Fruit fly (Drosophila melanogaster) whole organism, embryonic: ENCODE data around the gene nAChRalpha5.

ENCODE experiments used
- Atf3 ChIP-seq: fragments of 200-800 bp; sonication (Bioruptor generic); optimal IDR thresholded peaks from 3 replicates; lab custom pipeline; 2016; ENCODE audit warnings: missing biosample characterization, missing genetic modification characterization
- C15 ChIP-seq: fragments of 200-800 bp; sonication (Bioruptor generic); IDR thresholded peaks from 3 replicates; pipeline ENCODE4 v1.3.6; 2022; ENCODE audit warnings: missing biosample characterization, missing genetic modification characterization
- CG10147 ChIP-seq: fragments of 200-800 bp; sonication (Bioruptor generic); optimal IDR thresholded peaks from 2 replicates; lab custom pipeline; 2019; ENCODE audit warnings: missing biosample characterization, mild to moderate bottlenecking, missing genetic modification characterization, moderate library complexity
- CG12659 ChIP-seq: fragments of 200-800 bp; sonication (Bioruptor generic); optimal IDR thresholded peaks from 3 replicates; lab custom pipeline; 2017; ENCODE audit warnings: mild to moderate bottlenecking, missing biosample characterization, missing genetic modification reagents, missing genetic modification characterization
- CG14860 ChIP-seq: fragments of 200-800 bp; sonication (Bioruptor generic); IDR thresholded peaks from 3 replicates; pipeline ENCODE4 v1.3.6; 2022; ENCODE audit warnings: missing biosample characterization, missing genetic modification characterization; ENCODE audit not compliant: partially characterized antibody
- CG1602 ChIP-seq: fragments of 200-800 bp; sonication (Bioruptor generic); optimal IDR thresholded peaks from 3 replicates; lab custom pipeline; 2016; ENCODE audit warnings: missing biosample characterization, missing genetic modification characterization
- CG17385 ChIP-seq: fragments of 200-800 bp; sonication (Bioruptor generic); optimal IDR thresholded peaks from 3 replicates; lab custom pipeline; 2018; ENCODE audit warnings: missing biosample characterization, mild to moderate bottlenecking, missing genetic modification characterization
- CG2875 ChIP-seq: fragments of 200-800 bp; sonication (Bioruptor generic); optimal IDR thresholded peaks from 2 replicates; lab custom pipeline; 2017; ENCODE audit warnings: missing biosample characterization, mild to moderate bottlenecking, missing genetic modification characterization, missing genetic modification reagents
- CG31441 ChIP-seq: fragments of 200-800 bp; sonication (Bioruptor generic); IDR thresholded peaks from 2 replicates; pipeline ENCODE4 v1.3.6; 2022; ENCODE audit warnings: missing biosample characterization, missing genetic modification characterization
- CG3726 ChIP-seq: fragments of 200-800 bp; sonication (Bioruptor generic); IDR thresholded peaks from 3 replicates; pipeline ENCODE4, ENCODE4 v1.3.6; 2022; ENCODE audit warnings: missing biosample characterization, missing genetic modification characterization
- CG3847 ChIP-seq: fragments of 200-800 bp; sonication (Bioruptor generic); IDR thresholded peaks from 2 replicates; pipeline ENCODE4 v1.3.6; 2022; ENCODE audit warnings: missing biosample characterization, missing genetic modification characterization
- CG4820 ChIP-seq: fragments of 200-800 bp; sonication (Bioruptor generic); optimal IDR thresholded peaks from 3 replicates; lab custom pipeline; 2016; ENCODE audit warnings: missing biosample characterization, missing genetic modification characterization
- CG6791 ChIP-seq: fragments of 200-800 bp; sonication (Bioruptor generic); IDR thresholded peaks from 3 replicates; pipeline ENCODE4 v1.3.6; 2022; ENCODE audit warnings: missing biosample characterization, missing genetic modification characterization; ENCODE audit not compliant: partially characterized antibody
- CG6813 ChIP-seq: fragments of 200-800 bp; sonication (Bioruptor generic); optimal IDR thresholded peaks from 2 replicates; lab custom pipeline; 2017; ENCODE audit warnings: missing biosample characterization, missing genetic modification characterization, mild to moderate bottlenecking, moderate library complexity, missing genetic modification reagents
- CG7271 ChIP-seq: fragments of 200-800 bp; sonication (Bioruptor generic); optimal IDR thresholded peaks from 2 replicates; lab custom pipeline; 2018; ENCODE audit warnings: missing biosample characterization, mild to moderate bottlenecking, missing genetic modification characterization, moderate library complexity
- CG7372 ChIP-seq: fragments of 200-800 bp; sonication (Bioruptor generic); IDR thresholded peaks from 2 replicates; pipeline ENCODE4 v1.3.6; 2022; ENCODE audit warnings: missing biosample characterization, missing genetic modification characterization
- CG7839 ChIP-seq: fragments of 200-800 bp; sonication (Bioruptor generic); optimal IDR thresholded peaks from 3 replicates; lab custom pipeline; 2018; ENCODE audit warnings: missing biosample characterization, mild to moderate bottlenecking, missing genetic modification characterization, moderate library complexity
- CG7987 ChIP-seq: fragments of 200-800 bp; sonication (Bioruptor generic); optimal IDR thresholded peaks from 2 replicates; lab custom pipeline; 2018; ENCODE audit warnings: missing biosample characterization, mild to moderate bottlenecking, missing genetic modification characterization, moderate library complexity
- CG8359 ChIP-seq: fragments of 200-800 bp; sonication (Bioruptor generic); optimal IDR thresholded peaks from 2 replicates; lab custom pipeline; 2017; ENCODE audit warnings: missing biosample characterization, mild to moderate bottlenecking, missing genetic modification characterization, borderline replicate concordance
- CG9437 ChIP-seq: fragments of 200-800 bp; sonication (Bioruptor generic); optimal IDR thresholded peaks from 2 replicates; lab custom pipeline; 2018; ENCODE audit warnings: missing biosample characterization, mild to moderate bottlenecking, missing genetic modification characterization
- CG9932 ChIP-seq: fragments of 200-800 bp; sonication (Bioruptor generic); IDR thresholded peaks from 2 replicates; pipeline ENCODE4 v1.3.6; 2022; ENCODE audit warnings: missing biosample characterization, missing genetic modification characterization
- E2f2 ChIP-seq: fragments of 200-800 bp; sonication (Bioruptor generic); IDR thresholded peaks from 2 replicates; pipeline ENCODE4 v1.3.6; 2022; ENCODE audit warnings: missing biosample characterization, missing genetic modification characterization
- HHEX ChIP-seq: fragments of 200-800 bp; sonication (Bioruptor generic); optimal IDR thresholded peaks from 3 replicates; lab custom pipeline; 2017; ENCODE audit warnings: missing biosample characterization, mild to moderate bottlenecking, missing genetic modification characterization, missing genetic modification reagents
- Hr39 ChIP-seq: fragments of >200 bp; optimal IDR thresholded peaks from 2 replicates; lab custom pipeline; 2017
- Hr51 ChIP-seq, 2 experiments: fragments of 200-800 bp; sonication (Bioruptor generic); optimal IDR thresholded peaks; 2 replicates in 1 of 2; 3 replicates in 1 of 2; lab custom pipeline; 2016 to 2018; ENCODE audit warnings: missing biosample characterization in 2 of 2, missing genetic modification characterization in 2 of 2, mild to moderate bottlenecking in 1 of 2, moderate library complexity in 1 of 2
- Kr ChIP-seq: fragments of 200-800 bp; sonication (Bioruptor generic); optimal IDR thresholded peaks from 2 replicates; lab custom pipeline; 2017; ENCODE audit warnings: missing biosample characterization, mild to moderate bottlenecking, missing genetic modification characterization
- MTF-1 ChIP-seq: fragments of 200-800 bp; sonication (Bioruptor generic); optimal IDR thresholded peaks from 2 replicates; lab custom pipeline; 2018; ENCODE audit warnings: missing biosample characterization, mild to moderate bottlenecking, missing genetic modification characterization, borderline replicate concordance
- Med ChIP-seq: fragments of 200-800 bp; sonication (Bioruptor generic); peaks from one replicate; lab custom pipeline; 2016; ENCODE audit warnings: missing biosample characterization, missing genetic modification characterization, mild to moderate bottlenecking, inconsistent platforms, moderate library complexity
- Meics ChIP-seq: fragments of 200-800 bp; sonication (Bioruptor generic); optimal IDR thresholded peaks from 2 replicates; lab custom pipeline; 2017; ENCODE audit warnings: missing biosample characterization, mild to moderate bottlenecking, missing genetic modification characterization
- Nf-YA ChIP-seq: fragments of 200-800 bp; sonication (Bioruptor generic); IDR thresholded peaks from 2 replicates; pipeline ENCODE4 v1.3.6; 2022; ENCODE audit warnings: missing biosample characterization, missing genetic modification characterization
- Nf-YB ChIP-seq: fragments of 200-800 bp; sonication (Bioruptor generic); optimal IDR thresholded peaks from 3 replicates; lab custom pipeline; 2019; ENCODE audit warnings: missing biosample characterization, mild to moderate bottlenecking, missing genetic modification characterization, moderate library complexity
- Oli ChIP-seq: fragments of 200-800 bp; sonication (Bioruptor generic); optimal IDR thresholded peaks from 2 replicates; lab custom pipeline; 2018; ENCODE audit warnings: missing biosample characterization, mild to moderate bottlenecking, missing genetic modification characterization, moderate library complexity
- PHDP ChIP-seq: fragments of 200-800 bp; sonication (Bioruptor generic); optimal IDR thresholded peaks from 3 replicates; lab custom pipeline; 2018; ENCODE audit warnings: missing biosample characterization, mild to moderate bottlenecking, missing genetic modification characterization, moderate library complexity
- Rx ChIP-seq: fragments of 200-800 bp; sonication (Bioruptor generic); IDR thresholded peaks from 2 replicates; pipeline ENCODE4 v1.3.6; 2022; ENCODE audit warnings: missing biosample characterization, missing genetic modification characterization
- Ssrp ChIP-seq: fragments of 200-800 bp; sonication (Bioruptor generic); optimal IDR thresholded peaks from 2 replicates; lab custom pipeline; 2018; ENCODE audit warnings: missing biosample characterization, mild to moderate bottlenecking, missing genetic modification characterization, moderate library complexity
- Taf1 ChIP-seq: fragments of 200-800 bp; sonication (Bioruptor generic); IDR thresholded peaks from 2 replicates; pipeline ENCODE4 v1.3.6; 2022; ENCODE audit warnings: missing biosample characterization, missing genetic modification characterization
- Xbp1 ChIP-seq: fragments of 200-800 bp; sonication (Bioruptor generic); optimal IDR thresholded peaks from 3 replicates; lab custom pipeline; 2016; ENCODE audit warnings: missing biosample characterization, mild to moderate bottlenecking, missing genetic modification characterization
- Xrp1 ChIP-seq: fragments of 200-800 bp; sonication (Bioruptor generic); IDR thresholded peaks from 2 replicates; pipeline ENCODE4 v1.3.6; 2022; ENCODE audit warnings: missing biosample characterization, missing genetic modification characterization
- caup ChIP-seq: fragments of 200-800 bp; sonication (Bioruptor generic); optimal IDR thresholded peaks from 3 replicates; lab custom pipeline; 2017; ENCODE audit warnings: missing biosample characterization, mild to moderate bottlenecking, missing genetic modification characterization, moderate library complexity; ENCODE audit not compliant: severe bottlenecking
- danr ChIP-seq: fragments of 200-800 bp; sonication (Bioruptor generic); IDR thresholded peaks from 2 replicates; pipeline ENCODE4 v1.3.6; 2022; ENCODE audit warnings: missing biosample characterization, missing genetic modification characterization
- dati ChIP-seq: fragments of 200-800 bp; sonication (Bioruptor generic); IDR thresholded peaks from 2 replicates; pipeline ENCODE4 v1.3.6; 2022; ENCODE audit warnings: missing biosample characterization, missing genetic modification characterization
- emc ChIP-seq: fragments of 200-800 bp; sonication (Bioruptor generic); optimal IDR thresholded peaks from 2 replicates; lab custom pipeline; 2016; ENCODE audit warnings: missing biosample characterization, missing genetic modification characterization
- en ChIP-seq: fragments of 200-800 bp; sonication (Bioruptor generic); optimal IDR thresholded peaks from 2 replicates; lab custom pipeline; 2016; ENCODE audit warnings: missing biosample characterization, missing genetic modification characterization
- eyg ChIP-seq: fragments of 200-800 bp; sonication (Bioruptor generic); optimal IDR thresholded peaks from 3 replicates; lab custom pipeline; 2016; ENCODE audit warnings: missing biosample characterization, missing genetic modification characterization
- fu2 ChIP-seq: fragments of 200-800 bp; sonication (Bioruptor generic); optimal IDR thresholded peaks from 2 replicates; lab custom pipeline; 2016; ENCODE audit warnings: missing biosample characterization, missing genetic modification characterization
- gfzf ChIP-seq: fragments of 200-800 bp; sonication (Bioruptor generic); optimal IDR thresholded peaks from 2 replicates; lab custom pipeline; 2016; ENCODE audit warnings: missing biosample characterization, mild to moderate bottlenecking, missing genetic modification characterization, moderate library complexity
- h ChIP-seq: fragments of >200 bp; optimal IDR thresholded peaks from 2 replicates; lab custom pipeline; 2017
- jumu ChIP-seq: fragments of 200-800 bp; sonication (Bioruptor generic); optimal IDR thresholded peaks from 3 replicates; lab custom pipeline; 2016; ENCODE audit warnings: missing biosample characterization, missing genetic modification characterization
- kay ChIP-seq: fragments of 200-800 bp; sonication (Bioruptor generic); optimal IDR thresholded peaks from 2 replicates; lab custom pipeline; 2016; ENCODE audit warnings: missing biosample characterization, missing genetic modification characterization
- tx ChIP-seq: fragments of 200-800 bp; sonication (Bioruptor generic); optimal IDR thresholded peaks from 2 replicates; lab custom pipeline; 2016; ENCODE audit warnings: missing biosample characterization, missing genetic modification characterization
- vfl ChIP-seq: fragments of 200-800 bp; sonication (Bioruptor generic); optimal IDR thresholded peaks from 2 replicates; lab custom pipeline; 2016; ENCODE audit warnings: missing biosample characterization, missing genetic modification characterization
- wek ChIP-seq: fragments of 200-800 bp; sonication (Bioruptor generic); optimal IDR thresholded peaks from 3 replicates; lab custom pipeline; 2018; ENCODE audit warnings: missing biosample characterization, mild to moderate bottlenecking, missing genetic modification characterization, moderate library complexity

nAChRalpha5 gene

DNA sequence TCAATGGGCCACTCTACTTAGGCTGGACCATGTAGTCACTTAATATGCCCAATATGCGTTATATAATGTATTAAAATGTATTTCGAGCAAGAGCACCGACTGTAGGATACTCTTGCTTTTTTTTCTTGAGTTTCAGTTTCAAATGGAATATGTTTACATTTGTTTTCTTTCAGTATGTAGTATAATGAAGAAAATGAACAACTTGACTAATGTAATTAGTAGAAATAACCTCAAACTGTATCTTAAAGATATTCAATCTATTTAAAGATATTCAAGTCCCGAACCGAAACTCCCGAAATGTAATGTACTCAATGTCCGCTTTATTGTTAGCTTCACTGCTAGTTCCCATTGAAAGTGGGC lies 15.2 kb upstream of the nAChRalpha5 start (continued):
- TF ChIP-seq Ssrp (tag; lab: Kevin White, UChicago) (peak; percentile 61), HHEX (GFP tag; lab: Kevin White, UChicago) (no peak), Nf-YA (GFP tag; lab: Robert Waterston, UW) (no peak), gfzf (no peak), CG31441 (GFP tag; lab: Robert Waterston, UW) (peak; percentile 44), MTF-1 (GFP tag; lab: Kevin White, UChicago) (no peak), Med (GFP tag; lab: Kevin White, UChicago) (no peak), eyg (GFP tag; lab: Kevin White, UChicago) (no peak), CG10147 (GFP tag; lab: Kevin White, UChicago) (peak; percentile 36), Kr (no peak), caup (no peak), tx (GFP tag; lab: Kevin White, UChicago) (peak; percentile 29), Hr39 (lab: Kevin White, UChicago) (no peak), CG1602 (GFP tag; lab: Kevin White, UChicago) (peak; percentile 31), dati (no peak), CG17385 (GFP tag; lab: Kevin White, UChicago) (peak; percentile 51), Hr51 (GFP tag; optimal IDR thresholded peaks at IDR 0.05; lab: Kevin White, UChicago) (peak in 1 of 2 experiments; percentile 73), CG2875 (GFP tag; lab: Kevin White, UChicago) (no peak), CG4820 (peak; percentile 3), CG7271 (tag; lab: Kevin White, UChicago) (no peak), wek (GFP tag; lab: Kevin White, UChicago) (no peak), CG7987 (no peak), CG14860 (GFP tag; lab: Robert Waterston, UW) (no peak), E2f2 (GFP tag; lab: Robert Waterston, UW) (no peak), CG7839 (peak; percentile 73), CG9437 (GFP tag; lab: Kevin White, UChicago) (peak; percentile 31), CG3726 (GFP tag; lab: Robert Waterston, UW) (no peak), danr (GFP tag; lab: Robert Waterston, UW) (no peak), CG9932 (GFP tag; lab: Robert Waterston, UW) (no peak), Xbp1 (peak; percentile 52), CG3847 (GFP tag; lab: Robert Waterston, UW) (0 out of 2 replicates have a peak, but pooled peaks have one; percentile 24), h (lab: Kevin White, UChicago) (no peak), CG8359 (GFP tag; lab: Kevin White, UChicago) (no peak), Meics (GFP tag; lab: Kevin White, UChicago) (no peak), CG12659 (GFP tag; lab: Kevin White, UChicago) (peak; percentile 14), Atf3 (GFP tag; lab: Kevin White, UChicago) (no peak), Rx (GFP tag; lab: Robert Waterston, UW) (no peak), emc (GFP tag; lab: Kevin White, UChicago) (no peak), fu2 (GFP tag; lab: Kevin White, UChicago) (peak; percentile 3), CG6813 (no peak), CG6791 (GFP tag; lab: Robert Waterston, UW) (no peak), en (GFP tag; lab: Kevin White, UChicago) (peak; percentile 23), jumu (GFP tag; lab: Kevin White, UChicago) (no peak), Xrp1 (no peak), Nf-YB (GFP tag; lab: Kevin White, UChicago) (no peak), Taf1 (GFP tag; lab: Robert Waterston, UW) (no peak), Oli (peak; percentile 76), C15 (GFP tag; lab: Robert Waterston, UW) (no peak), PHDP (tag; lab: Kevin White, UChicago) (peak; percentile 44), vfl (GFP tag; lab: Kevin White, UChicago) (no peak), CG7372 (GFP tag; lab: Robert Waterston, UW) (no peak), kay (GFP tag; lab: Kevin White, UChicago) (peak; percentile 10)
